Fruit fly (Drosophila melanogaster) whole organism, embryonic: ENCODE results near the gene Hs6st.
A peak's percentile ranks its signal among the peaks of the same experiment; 100 is the strongest.

Experiments
- Aef1 ChIP-seq: fragments of 200-800 bp; sonication (Bioruptor generic); IDR thresholded peaks from 3 replicates; pipeline ENCODE4 v1.3.6; 2022; ENCODE audit warnings: missing biosample characterization, missing genetic modification characterization
- CG1024 ChIP-seq: fragments of 200-800 bp; sonication (Bioruptor generic); IDR thresholded peaks from 2 replicates; pipeline ENCODE4 v1.3.6; 2022; ENCODE audit warnings: missing biosample characterization, missing genetic modification characterization
- CG10543 ChIP-seq: fragments of 200-800 bp; sonication (Bioruptor generic); optimal IDR thresholded peaks from 3 replicates; lab custom pipeline; 2017; ENCODE audit warnings: missing biosample characterization, mild to moderate bottlenecking, missing genetic modification characterization, moderate library complexity
- CG11398 ChIP-seq: fragments of 200-800 bp; sonication (Bioruptor generic); optimal IDR thresholded peaks from 2 replicates; lab custom pipeline; 2016; ENCODE audit warnings: missing biosample characterization, missing genetic modification characterization
- CG11695 ChIP-seq: fragments of 200-800 bp; sonication (Bioruptor generic); IDR thresholded peaks from 3 replicates; pipeline ENCODE4 v1.3.6; 2022; ENCODE audit warnings: missing biosample characterization, missing genetic modification characterization
- CG12299 ChIP-seq: fragments of 200-800 bp; sonication (Bioruptor generic); optimal IDR thresholded peaks from 2 replicates; lab custom pipeline; 2018; ENCODE audit warnings: missing biosample characterization, mild to moderate bottlenecking, missing genetic modification characterization
- CG13123 ChIP-seq: fragments of 200-800 bp; sonication (Bioruptor generic); optimal IDR thresholded peaks from 2 replicates; lab custom pipeline; 2016; ENCODE audit warnings: missing biosample characterization, missing genetic modification characterization
- CG13287 ChIP-seq: fragments of 200-800 bp; sonication (Bioruptor generic); IDR thresholded peaks from 2 replicates; pipeline ENCODE4 v1.3.6; 2022; ENCODE audit warnings: missing biosample characterization, missing genetic modification characterization; ENCODE audit not compliant: partially characterized antibody
- CG15601 ChIP-seq: fragments of 200-800 bp; sonication (Bioruptor generic); optimal IDR thresholded peaks from 3 replicates; lab custom pipeline; 2019; ENCODE audit warnings: missing biosample characterization, mild to moderate bottlenecking, missing genetic modification characterization, moderate library complexity
- CG1602 ChIP-seq: fragments of 200-800 bp; sonication (Bioruptor generic); optimal IDR thresholded peaks from 3 replicates; lab custom pipeline; 2016; ENCODE audit warnings: missing biosample characterization, missing genetic modification characterization
- CG16779 ChIP-seq: fragments of 200-800 bp; sonication (Bioruptor generic); IDR thresholded peaks from 2 replicates; pipeline ENCODE4 v1.3.6; 2022; ENCODE audit warnings: missing biosample characterization, missing genetic modification characterization
- CG33557 ChIP-seq: fragments of 200-800 bp; sonication (Bioruptor generic); optimal IDR thresholded peaks from 2 replicates; lab custom pipeline; 2019; ENCODE audit warnings: missing biosample characterization, mild to moderate bottlenecking, missing genetic modification characterization, moderate library complexity
- CG3838 ChIP-seq: fragments of 200-800 bp; sonication (Bioruptor generic); optimal IDR thresholded peaks from 3 replicates; lab custom pipeline; 2016; ENCODE audit warnings: missing biosample characterization, missing genetic modification characterization
- CG43689 ChIP-seq: fragments of 200-800 bp; sonication (Bioruptor generic); IDR thresholded peaks from 2 replicates; pipeline ENCODE4 v1.3.6; 2022; ENCODE audit warnings: missing biosample characterization, missing genetic modification characterization
- CG5180 ChIP-seq: fragments of 200-800 bp; sonication (Bioruptor generic); optimal IDR thresholded peaks from 3 replicates; lab custom pipeline; 2017; ENCODE audit warnings: missing biosample characterization, missing genetic modification characterization, mild to moderate bottlenecking, moderate library complexity, missing genetic modification reagents
- CG5245 ChIP-seq: fragments of 200-800 bp; sonication (Bioruptor generic); optimal IDR thresholded peaks from 3 replicates; lab custom pipeline; 2016; ENCODE audit warnings: missing biosample characterization, missing genetic modification characterization
- CG6813 ChIP-seq: fragments of 200-800 bp; sonication (Bioruptor generic); optimal IDR thresholded peaks from 2 replicates; lab custom pipeline; 2017; ENCODE audit warnings: missing biosample characterization, missing genetic modification characterization, mild to moderate bottlenecking, moderate library complexity, missing genetic modification reagents
- CG7786 ChIP-seq: fragments of 200-800 bp; sonication (Bioruptor generic); optimal IDR thresholded peaks from 2 replicates; lab custom pipeline; 2016; ENCODE audit warnings: missing biosample characterization, missing genetic modification characterization
- CG7963 ChIP-seq: fragments of 200-800 bp; sonication (Bioruptor generic); IDR thresholded peaks from 3 replicates; pipeline ENCODE4 v1.3.6; 2022; ENCODE audit warnings: missing biosample characterization, missing genetic modification characterization; ENCODE audit not compliant: partially characterized antibody
- CG8281 ChIP-seq: fragments of 200-800 bp; sonication (Bioruptor generic); optimal IDR thresholded peaks from 2 replicates; lab custom pipeline; 2018; ENCODE audit warnings: missing biosample characterization, mild to moderate bottlenecking, missing genetic modification characterization, moderate library complexity
- CG8944 ChIP-seq: fragments of 200-800 bp; sonication (Bioruptor generic); optimal IDR thresholded peaks from 3 replicates; lab custom pipeline; 2016; ENCODE audit warnings: missing biosample characterization, missing genetic modification characterization
- CoRest ChIP-seq: fragments of 200-800 bp; sonication (Bioruptor generic); optimal IDR thresholded peaks from 3 replicates; lab custom pipeline; 2018; ENCODE audit warnings: missing biosample characterization, mild to moderate bottlenecking, missing genetic modification characterization, moderate library complexity
- Drgx ChIP-seq: fragments of 200-800 bp; sonication (Bioruptor generic); IDR thresholded peaks from 2 replicates; pipeline ENCODE4 v1.3.6; 2022; ENCODE audit warnings: missing biosample characterization, missing genetic modification characterization
- Gsc ChIP-seq: fragments of 200-800 bp; sonication (Bioruptor generic); IDR thresholded peaks from 2 replicates; pipeline ENCODE4 v1.3.6; 2022; ENCODE audit warnings: missing biosample characterization, missing genetic modification characterization
- Hmx ChIP-seq: fragments of 200-800 bp; sonication (Bioruptor generic); optimal IDR thresholded peaks from 2 replicates; lab custom pipeline; 2016; ENCODE audit warnings: missing biosample characterization, missing genetic modification characterization
- Med ChIP-seq: fragments of 200-800 bp; sonication (Bioruptor generic); peaks from one replicate; lab custom pipeline; 2016; ENCODE audit warnings: missing biosample characterization, missing genetic modification characterization, mild to moderate bottlenecking, inconsistent platforms, moderate library complexity
- Mes4 ChIP-seq: fragments of 200-800 bp; sonication (Bioruptor generic); optimal IDR thresholded peaks from 2 replicates; lab custom pipeline; 2016; ENCODE audit warnings: missing biosample characterization, missing genetic modification characterization
- Sry-δ ChIP-seq: fragments of 200-800 bp; sonication (Bioruptor generic); optimal IDR thresholded peaks from 2 replicates; lab custom pipeline; 2016; ENCODE audit warnings: missing biosample characterization, missing genetic modification characterization
- Vsx1 ChIP-seq: fragments of 200-800 bp; sonication (Bioruptor generic); optimal IDR thresholded peaks from 2 replicates; lab custom pipeline; 2017; ENCODE audit warnings: missing biosample characterization, mild to moderate bottlenecking, missing genetic modification characterization, missing genetic modification reagents
- bowl ChIP-seq: fragments of 200-800 bp; sonication (Bioruptor generic); IDR thresholded peaks from 2 replicates; pipeline ENCODE4 v1.3.6; 2022; ENCODE audit warnings: missing biosample characterization, missing genetic modification characterization
- crc ChIP-seq: fragments of 200-800 bp; sonication (Bioruptor generic); optimal IDR thresholded peaks from 2 replicates; lab custom pipeline; 2016; ENCODE audit warnings: missing biosample characterization, missing genetic modification characterization
- crol ChIP-seq: fragments of 200-800 bp; sonication (Bioruptor generic); IDR thresholded peaks from 2 replicates; pipeline ENCODE4 v1.3.6; 2022; ENCODE audit warnings: missing biosample characterization, missing genetic modification characterization
- dati ChIP-seq: fragments of 200-800 bp; sonication (Bioruptor generic); IDR thresholded peaks from 2 replicates; pipeline ENCODE4 v1.3.6; 2022; ENCODE audit warnings: missing biosample characterization, missing genetic modification characterization
- dysf ChIP-seq: fragments of 200-800 bp; sonication (Bioruptor generic); IDR thresholded peaks from 3 replicates; pipeline ENCODE4 v1.3.6; 2022; ENCODE audit warnings: missing biosample characterization, missing genetic modification characterization
- emc ChIP-seq: fragments of 200-800 bp; sonication (Bioruptor generic); optimal IDR thresholded peaks from 2 replicates; lab custom pipeline; 2016; ENCODE audit warnings: missing biosample characterization, missing genetic modification characterization
- gsb ChIP-seq: fragments of 200-800 bp; sonication (Bioruptor generic); IDR thresholded peaks from 2 replicates; pipeline ENCODE4 v1.3.6; 2022; ENCODE audit warnings: missing biosample characterization, missing genetic modification characterization
- gsb-n ChIP-seq: fragments of 200-800 bp; sonication (Bioruptor generic); optimal IDR thresholded peaks from 3 replicates; lab custom pipeline; 2018; ENCODE audit warnings: missing biosample characterization, mild to moderate bottlenecking, missing genetic modification characterization
- lov ChIP-seq, 2 experiments: fragments of 200-800 bp in 1 of 2; fragments of >200 bp in 1 of 2; sonication (Bioruptor generic) in 1 of 2; IDR thresholded peaks in 1 of 2; optimal IDR thresholded peaks in 1 of 2; 2 replicates in 1 of 2; 3 replicates in 1 of 2; pipeline versions ENCODE4 v1.3.6 to Lab custom; 2017 to 2022; ENCODE audit warnings: missing biosample characterization in 1 of 2, missing genetic modification characterization in 1 of 2
- maf-S ChIP-seq: fragments of 200-800 bp; sonication (Bioruptor generic); optimal IDR thresholded peaks from 2 replicates; lab custom pipeline; 2016; ENCODE audit warnings: missing biosample characterization, missing genetic modification characterization
- repo ChIP-seq: fragments of 200-800 bp; sonication (Bioruptor generic); optimal IDR thresholded peaks from 2 replicates; lab custom pipeline; 2016; ENCODE audit warnings: missing biosample characterization, missing genetic modification characterization
- sens-2 ChIP-seq: fragments of 200-800 bp; sonication (Bioruptor generic); IDR thresholded peaks from 2 replicates; pipeline ENCODE4 v1.3.6; 2022; ENCODE audit warnings: missing biosample characterization, missing genetic modification characterization
- sima ChIP-seq: fragments of 200-800 bp; sonication (Bioruptor generic); optimal IDR thresholded peaks from 2 replicates; lab custom pipeline; 2016; ENCODE audit warnings: missing biosample characterization, missing genetic modification characterization
- slbo ChIP-seq: fragments of 200-800 bp; sonication (Bioruptor generic); IDR thresholded peaks from 2 replicates; pipeline ENCODE4 v1.3.6; 2022; ENCODE audit warnings: missing biosample characterization, missing genetic modification characterization
- sna ChIP-seq: fragments of 200-800 bp; sonication (Bioruptor generic); IDR thresholded peaks from 2 replicates; pipeline ENCODE4 v1.3.6; 2022; ENCODE audit warnings: missing biosample characterization, missing genetic modification characterization; ENCODE audit not compliant: partially characterized antibody
- tgo ChIP-seq: fragments of 200-800 bp; sonication (Bioruptor generic); IDR thresholded peaks from 3 replicates; pipeline ENCODE4 v1.3.6; 2022; ENCODE audit warnings: missing biosample characterization, missing genetic modification characterization
- tin ChIP-seq: fragments of 200-800 bp; sonication (Bioruptor generic); optimal IDR thresholded peaks from 3 replicates; lab custom pipeline; 2016; ENCODE audit warnings: missing biosample characterization, missing genetic modification characterization
- tll ChIP-seq, 2 experiments: fragments of 200-800 bp in 1 of 2; fragments of >200 bp in 1 of 2; sonication (Bioruptor generic) in 1 of 2; optimal IDR thresholded peaks; 2 replicates each; lab custom pipeline; 2017 to 2019; ENCODE audit warnings: missing biosample characterization in 2 of 2, missing genetic modification characterization in 2 of 2, mild to moderate bottlenecking in 1 of 2, moderate library complexity in 1 of 2
- tna ChIP-seq: fragments of 200-800 bp; sonication (Bioruptor generic); IDR thresholded peaks from 2 replicates; pipeline ENCODE4 v1.3.6; 2022; ENCODE audit warnings: missing biosample characterization, missing genetic modification characterization; ENCODE audit not compliant: partially characterized antibody
- usp ChIP-seq: fragments of >200 bp; optimal IDR thresholded peaks from 2 replicates; lab custom pipeline; 2017; ENCODE audit warnings: missing biosample characterization, missing genetic modification characterization
- vfl ChIP-seq: fragments of 200-800 bp; sonication (Bioruptor generic); optimal IDR thresholded peaks from 2 replicates; lab custom pipeline; 2016; ENCODE audit warnings: missing biosample characterization, missing genetic modification characterization
- yki ChIP-seq: fragments of >200 bp; optimal IDR thresholded peaks from 3 replicates; lab custom pipeline; 2018

The Hs6st gene

dm6 chr3R:19892046-19892445, 116.3 kb downstream of the Hs6st start (continued):
- TF ChIP-seq CG12299 (tag; lab: Kevin White, UChicago), result peak; percentile 36
- peak in 1 of 2 experiments; percentile 27 for TF ChIP-seq tll (GFP tag; optimal IDR thresholded peaks at IDR 0.05; lab: Kevin White, UChicago)
- no peak for TF ChIP-seq CG16779 (GFP tag; lab: Robert Waterston, UW)
- TF ChIP-seq CG8281 (tag; lab: Kevin White, UChicago), result peak; percentile 50
- peak; percentile 68 for TF ChIP-seq Drgx (GFP tag; lab: Robert Waterston, UW)
- TF ChIP-seq Mes4 (GFP tag; lab: Kevin White, UChicago), result no peak
- TF ChIP-seq CG5180 (GFP tag; lab: Kevin White, UChicago), result peak; percentile 21
- peak; percentile 74 for TF ChIP-seq tin (GFP tag; lab: Kevin White, UChicago)
- peak; percentile 45 for TF ChIP-seq repo
- TF ChIP-seq sima (GFP tag; lab: Kevin White, UChicago), result no peak
- TF ChIP-seq yki (lab: Kevin White, UChicago), result no peak
- TF ChIP-seq CG33557, result peak; percentile 40
- TF ChIP-seq CG43689 (GFP tag; lab: Robert Waterston, UW), result peak; percentile 51
- TF ChIP-seq CG11695 (GFP tag; lab: Robert Waterston, UW), result peak; percentile 81
- peak; percentile 85 for TF ChIP-seq dysf
- TF ChIP-seq CG6813 (GFP tag; lab: Kevin White, UChicago), result peak; percentile 68
- no peak for TF ChIP-seq lov (optimal IDR thresholded peaks at IDR 0.05; lab: Kevin White, UChicago)
- TF ChIP-seq lov (GFP tag; IDR thresholded peaks at IDR 0.05; lab: Robert Waterston, UW), result 0 out of 3 replicates have a peak, but pooled peaks have one; percentile 47
- no peak for TF ChIP-seq CG3838 (GFP tag; lab: Kevin White, UChicago)
- TF ChIP-seq crol, result no peak
- peak; percentile 20 for TF ChIP-seq Sry-δ (GFP tag; lab: Kevin White, UChicago)
- no peak for TF ChIP-seq CG13123 (GFP tag; lab: Kevin White, UChicago)
- TF ChIP-seq vfl (GFP tag; lab: Kevin White, UChicago), result peak; percentile 29
- peak; percentile 71 for TF ChIP-seq CoRest (tag; lab: Kevin White, UChicago)
- TF ChIP-seq maf-S (GFP tag; lab: Kevin White, UChicago), result peak; percentile 36
- peak; percentile 57 for TF ChIP-seq CG8944
- peak; percentile 58 for TF ChIP-seq emc (GFP tag; lab: Kevin White, UChicago)
- TF ChIP-seq CG1602 (GFP tag; lab: Kevin White, UChicago), result peak; percentile 45
- TF ChIP-seq gsb-n (tag; lab: Kevin White, UChicago), result peak; percentile 48
- TF ChIP-seq Aef1 (GFP tag; lab: Robert Waterston, UW), result peak; percentile 73; the same call in 2 of the 3 replicates
- TF ChIP-seq sens-2, result peak; percentile 55; the same call in 1 of the 2 replicates
- TF ChIP-seq CG7786 (GFP tag; lab: Kevin White, UChicago), result peak; percentile 68
- peak; percentile 97 for TF ChIP-seq Med (GFP tag; lab: Kevin White, UChicago)
- TF ChIP-seq CG13287 (GFP tag; lab: Robert Waterston, UW), result peak; percentile 14; the same call in 1 of the 2 replicates
- no peak for TF ChIP-seq Vsx1
- peak; percentile 34; the same call in 1 of the 3 replicates for TF ChIP-seq CG7963 (GFP tag; lab: Robert Waterston, UW)
- TF ChIP-seq CG5245 (GFP tag; lab: Kevin White, UChicago), result peak; percentile 56
- peak; percentile 51 for TF ChIP-seq crc (GFP tag; lab: Kevin White, UChicago)
- TF ChIP-seq tna (GFP tag; lab: Robert Waterston, UW), result no peak
- peak; percentile 77 for TF ChIP-seq CG10543 (GFP tag; lab: Kevin White, UChicago)
- peak; percentile 69 for TF ChIP-seq slbo (GFP tag; lab: Robert Waterston, UW)
- TF ChIP-seq usp (GFP tag; lab: Kevin White, UChicago), result no peak
- no peak for TF ChIP-seq Hmx (GFP tag; lab: Kevin White, UChicago)
- TF ChIP-seq Gsc (GFP tag; lab: Robert Waterston, UW), result peak; percentile 59
- TF ChIP-seq dati, result peak; percentile 28; the same call in 1 of the 2 replicates
- peak; percentile 41 for TF ChIP-seq CG11398 (GFP tag; lab: Kevin White, UChicago)
- TF ChIP-seq bowl (GFP tag; lab: Robert Waterston, UW), result no peak
- TF ChIP-seq CG1024 (GFP tag; lab: Robert Waterston, UW), result no peak
- TF ChIP-seq tgo (GFP tag; lab: Robert Waterston, UW), result peak; percentile 64
- TF ChIP-seq sna (GFP tag; lab: Robert Waterston, UW), result no peak
- peak; percentile 45 for TF ChIP-seq CG15601 (tag; lab: Kevin White, UChicago)
- no peak; the same call in 1 of the 2 replicates for TF ChIP-seq gsb (GFP tag; lab: Robert Waterston, UW)
